Fruit fly (Drosophila melanogaster) S2 (cell line): ENCODE results near the gene Elo68alpha.

Experiments
- CG8478 ChIP-seq: fragments of >200 bp; optimal IDR thresholded peaks from 2 replicates; lab custom pipeline; 2018
- CTCF ChIP-seq, 2 experiments: fragments of >200 bp; optimal IDR thresholded peaks; 2 replicates each; lab custom pipeline; 2018

- TF ChIP-seq CG8478 (lab: Kevin White, UChicago) (no peak), CTCF (optimal IDR thresholded peaks at IDR 0.05; lab: Kevin White, UChicago) (no peak)
Observed at dm6 chr3L:11123598-11124284, 20.9 kb upstream of the Elo68alpha start.
